Fruit fly (Drosophila melanogaster) whole organism, embryonic: ENCODE measurements around the gene CG8312.

ENCODE experiments used
- Antp ChIP-seq: fragments of 200-800 bp; sonication (Bioruptor generic); optimal IDR thresholded peaks from 3 replicates; lab custom pipeline; 2016; ENCODE audit warnings: missing biosample characterization, missing genetic modification characterization
- Asciz ChIP-seq: fragments of 200-800 bp; sonication (Bioruptor generic); optimal IDR thresholded peaks from 2 replicates; lab custom pipeline; 2017; ENCODE audit warnings: missing biosample characterization, mild to moderate bottlenecking, missing genetic modification characterization, missing genetic modification reagents
- C15 ChIP-seq: fragments of 200-800 bp; sonication (Bioruptor generic); IDR thresholded peaks from 3 replicates; pipeline ENCODE4 v1.3.6; 2022; ENCODE audit warnings: missing biosample characterization, missing genetic modification characterization
- CG10366 ChIP-seq: fragments of 200-800 bp; sonication (Bioruptor generic); IDR thresholded peaks from 2 replicates; pipeline ENCODE4 v1.3.6; 2022; ENCODE audit warnings: missing biosample characterization, missing genetic modification characterization
- CG11723 ChIP-seq: fragments of 200-800 bp; sonication (Bioruptor generic); optimal IDR thresholded peaks from 2 replicates; lab custom pipeline; 2017; ENCODE audit warnings: missing biosample characterization, mild to moderate bottlenecking, missing genetic modification characterization
- CG15073 ChIP-seq: fragments of 200-800 bp; sonication (Bioruptor generic); optimal IDR thresholded peaks from 2 replicates; lab custom pipeline; 2016; ENCODE audit warnings: missing biosample characterization, missing genetic modification characterization
- CG17568 ChIP-seq: fragments of 200-800 bp; sonication (Bioruptor generic); optimal IDR thresholded peaks from 2 replicates; lab custom pipeline; 2018; ENCODE audit warnings: missing biosample characterization, mild to moderate bottlenecking, missing genetic modification characterization, moderate library complexity
- CG34376 ChIP-seq: fragments of 200-800 bp; sonication (Bioruptor generic); optimal IDR thresholded peaks from 2 replicates; lab custom pipeline; 2018; ENCODE audit warnings: missing biosample characterization, mild to moderate bottlenecking, missing genetic modification characterization
- CG3995 ChIP-seq: fragments of 200-800 bp; sonication (Bioruptor generic); optimal IDR thresholded peaks from 3 replicates; lab custom pipeline; 2016; ENCODE audit warnings: missing biosample characterization, missing genetic modification characterization
- CG4424 ChIP-seq: fragments of 200-800 bp; sonication (Bioruptor generic); optimal IDR thresholded peaks from 3 replicates; lab custom pipeline; 2016; ENCODE audit warnings: missing biosample characterization, missing genetic modification characterization
- CG4820 ChIP-seq: fragments of 200-800 bp; sonication (Bioruptor generic); optimal IDR thresholded peaks from 3 replicates; lab custom pipeline; 2016; ENCODE audit warnings: missing biosample characterization, missing genetic modification characterization
- CG6765 ChIP-seq: fragments of 200-800 bp; sonication (Bioruptor generic); optimal IDR thresholded peaks from 3 replicates; lab custom pipeline; 2017; ENCODE audit warnings: missing biosample characterization, mild to moderate bottlenecking, missing genetic modification characterization
- CG8478 ChIP-seq: fragments of >200 bp; optimal IDR thresholded peaks from 2 replicates; lab custom pipeline; 2018
- CG9609 ChIP-seq: fragments of 200-800 bp; sonication (Bioruptor generic); optimal IDR thresholded peaks from 3 replicates; lab custom pipeline; 2016; ENCODE audit warnings: missing biosample characterization, missing genetic modification characterization
- Drgx ChIP-seq: fragments of 200-800 bp; sonication (Bioruptor generic); IDR thresholded peaks from 2 replicates; pipeline ENCODE4 v1.3.6; 2022; ENCODE audit warnings: missing biosample characterization, missing genetic modification characterization
- Fer2 ChIP-seq: fragments of 200-800 bp; sonication (Bioruptor generic); optimal IDR thresholded peaks from 2 replicates; lab custom pipeline; 2018; ENCODE audit warnings: missing biosample characterization, mild to moderate bottlenecking, missing genetic modification characterization, moderate library complexity
- Hr3 ChIP-seq: fragments of 200-800 bp; sonication (Bioruptor generic); optimal IDR thresholded peaks from 3 replicates; lab custom pipeline; 2016; ENCODE audit warnings: missing biosample characterization, missing genetic modification characterization
- MESR4 ChIP-seq: fragments of 200-800 bp; sonication (Bioruptor generic); optimal IDR thresholded peaks from 2 replicates; lab custom pipeline; 2018; ENCODE audit warnings: missing biosample characterization, mild to moderate bottlenecking, missing genetic modification characterization, moderate library complexity
- Med ChIP-seq: fragments of 200-800 bp; sonication (Bioruptor generic); peaks from one replicate; lab custom pipeline; 2016; ENCODE audit warnings: missing biosample characterization, missing genetic modification characterization, mild to moderate bottlenecking, inconsistent platforms, moderate library complexity
- Mes4 ChIP-seq: fragments of 200-800 bp; sonication (Bioruptor generic); optimal IDR thresholded peaks from 2 replicates; lab custom pipeline; 2016; ENCODE audit warnings: missing biosample characterization, missing genetic modification characterization
- NC2α ChIP-seq: fragments of 200-800 bp; sonication (Bioruptor generic); optimal IDR thresholded peaks from 2 replicates; lab custom pipeline; 2016; ENCODE audit warnings: missing biosample characterization, missing genetic modification characterization
- Opbp ChIP-seq: fragments of 200-800 bp; sonication (Bioruptor generic); IDR thresholded peaks from 3 replicates; pipeline ENCODE4 v1.3.6; 2022; ENCODE audit warnings: missing biosample characterization, missing genetic modification characterization; ENCODE audit not compliant: partially characterized antibody
- Optix ChIP-seq: fragments of 200-800 bp; sonication (Bioruptor generic); IDR thresholded peaks from 3 replicates; pipeline ENCODE4 v1.3.6; 2022; ENCODE audit warnings: missing biosample characterization, missing genetic modification characterization
- Pdp1 ChIP-seq, 2 experiments: fragments of 200-800 bp; sonication (Bioruptor generic); optimal IDR thresholded peaks; 3 replicates each; lab custom pipeline; 2016; ENCODE audit warnings: missing biosample characterization in 2 of 2, missing genetic modification characterization in 2 of 2, mild to moderate bottlenecking in 1 of 2, moderate library complexity in 1 of 2
- Sin3A ChIP-seq: fragments of >200 bp; optimal IDR thresholded peaks from 2 replicates; lab custom pipeline; 2018
- Ssrp ChIP-seq: fragments of 200-800 bp; sonication (Bioruptor generic); optimal IDR thresholded peaks from 2 replicates; lab custom pipeline; 2018; ENCODE audit warnings: missing biosample characterization, mild to moderate bottlenecking, missing genetic modification characterization, moderate library complexity
- abd-A ChIP-seq: fragments of 200-800 bp; sonication (Bioruptor generic); optimal IDR thresholded peaks from 3 replicates; lab custom pipeline; 2019; ENCODE audit warnings: missing biosample characterization, mild to moderate bottlenecking, missing genetic modification characterization, moderate library complexity
- aop ChIP-seq: fragments of 200-800 bp; sonication (Bioruptor generic); IDR thresholded peaks from 2 replicates; pipeline ENCODE4 v1.3.6; 2022; ENCODE audit warnings: missing biosample characterization, missing genetic modification characterization
- az2 ChIP-seq: fragments of 200-800 bp; sonication (Bioruptor generic); optimal IDR thresholded peaks from 3 replicates; lab custom pipeline; 2016; ENCODE audit warnings: missing biosample characterization, missing genetic modification characterization
- da ChIP-seq: fragments of 200-800 bp; sonication (Bioruptor generic); optimal IDR thresholded peaks from 2 replicates; lab custom pipeline; 2016; ENCODE audit warnings: missing biosample characterization, missing genetic modification characterization
- gce ChIP-seq: fragments of 200-800 bp; sonication (Bioruptor generic); IDR thresholded peaks from 3 replicates; pipeline ENCODE4 v1.3.6; 2022; ENCODE audit warnings: missing biosample characterization, missing genetic modification characterization
- gcm ChIP-seq: fragments of 200-800 bp; sonication (Bioruptor generic); optimal IDR thresholded peaks from 2 replicates; lab custom pipeline; 2019; ENCODE audit warnings: missing biosample characterization, mild to moderate bottlenecking, missing genetic modification characterization, moderate library complexity
- grau ChIP-seq: fragments of 200-800 bp; optimal IDR thresholded peaks from 3 replicates; lab custom pipeline; 2019; ENCODE audit warnings: missing biosample characterization, mild to moderate bottlenecking, missing genetic modification characterization, moderate library complexity
- gro ChIP-seq: fragments of 200-800 bp; sonication (Bioruptor generic); optimal IDR thresholded peaks from 2 replicates; lab custom pipeline; 2016; ENCODE audit warnings: missing biosample characterization, missing genetic modification characterization
- ham ChIP-seq: fragments of 200-800 bp; sonication (Bioruptor generic); IDR thresholded peaks from 2 replicates; pipeline ENCODE4 v1.3.6; 2022; ENCODE audit warnings: missing biosample characterization, missing genetic modification characterization
- hkb ChIP-seq, 2 experiments: fragments of 200-800 bp in 1 of 2; fragments of >200 bp in 1 of 2; sonication (Bioruptor generic) in 1 of 2; IDR thresholded peaks in 1 of 2; optimal IDR thresholded peaks in 1 of 2; 2 replicates each; pipeline versions ENCODE4 v1.3.6 to Lab custom; 2017 to 2022; ENCODE audit warnings: missing biosample characterization in 1 of 2, missing genetic modification characterization in 1 of 2
- ken ChIP-seq: fragments of 200-800 bp; sonication (Bioruptor generic); IDR thresholded peaks from 3 replicates; pipeline ENCODE4 v1.3.6; 2022; ENCODE audit warnings: missing biosample characterization, missing genetic modification characterization
- lola ChIP-seq, 3 experiments: fragments of >200 bp in 2 of 3; fragments of 200-800 bp in 1 of 3; sonication (Bioruptor generic) in 1 of 3; optimal IDR thresholded peaks; 2 replicates each; lab custom pipeline; 2017 to 2019; ENCODE audit warnings: missing biosample characterization in 3 of 3, missing genetic modification characterization in 3 of 3, mild to moderate bottlenecking in 1 of 3, moderate library complexity in 1 of 3
- lov ChIP-seq, 2 experiments: fragments of 200-800 bp in 1 of 2; fragments of >200 bp in 1 of 2; sonication (Bioruptor generic) in 1 of 2; IDR thresholded peaks in 1 of 2; optimal IDR thresholded peaks in 1 of 2; 2 replicates in 1 of 2; 3 replicates in 1 of 2; pipeline versions ENCODE4 v1.3.6 to Lab custom; 2017 to 2022; ENCODE audit warnings: missing biosample characterization in 1 of 2, missing genetic modification characterization in 1 of 2
- nmo ChIP-seq: fragments of 200-800 bp; sonication (Bioruptor generic); optimal IDR thresholded peaks from 2 replicates; lab custom pipeline; 2018; ENCODE audit warnings: missing biosample characterization, mild to moderate bottlenecking, missing genetic modification characterization, moderate library complexity
- onecut ChIP-seq: fragments of 200-800 bp; sonication (Bioruptor generic); IDR thresholded peaks from 2 replicates; pipeline ENCODE4 v1.3.6; 2022; ENCODE audit warnings: missing biosample characterization, missing genetic modification characterization
- pfk ChIP-seq: fragments of 200-800 bp; sonication (Bioruptor generic); optimal IDR thresholded peaks from 2 replicates; lab custom pipeline; 2018; ENCODE audit warnings: missing biosample characterization, mild to moderate bottlenecking, missing genetic modification characterization, moderate library complexity
- pros ChIP-seq: fragments of 200-800 bp; sonication (Bioruptor generic); optimal IDR thresholded peaks from 3 replicates; lab custom pipeline; 2019; ENCODE audit warnings: missing biosample characterization, mild to moderate bottlenecking, missing genetic modification characterization, moderate library complexity
- sc ChIP-seq, 3 experiments: fragments of >200 bp in 2 of 3; fragments of 200-800 bp in 1 of 3; sonication (Bioruptor generic) in 1 of 3; optimal IDR thresholded peaks; 2 replicates in 2 of 3; 3 replicates in 1 of 3; lab custom pipeline; 2017; ENCODE audit warnings: mild to moderate bottlenecking in 1 of 3, missing biosample characterization in 1 of 3, missing genetic modification characterization in 1 of 3, missing genetic modification reagents in 1 of 3
- so ChIP-seq: fragments of 200-800 bp; sonication (Bioruptor generic); IDR thresholded peaks from 3 replicates; pipeline ENCODE4 v1.3.6; 2022; ENCODE audit warnings: missing biosample characterization, missing genetic modification characterization
- sqz ChIP-seq: fragments of 200-800 bp; sonication (Bioruptor generic); optimal IDR thresholded peaks from 3 replicates; lab custom pipeline; 2018; ENCODE audit warnings: missing biosample characterization, mild to moderate bottlenecking, missing genetic modification characterization
- tap ChIP-seq: fragments of 200-800 bp; optimal IDR thresholded peaks from 3 replicates; lab custom pipeline; 2019; ENCODE audit warnings: missing biosample characterization, mild to moderate bottlenecking, missing genetic modification characterization, moderate library complexity
- unpg ChIP-seq: fragments of 200-800 bp; sonication (Bioruptor generic); optimal IDR thresholded peaks from 3 replicates; lab custom pipeline; 2018; ENCODE audit warnings: missing biosample characterization, mild to moderate bottlenecking, missing genetic modification characterization, moderate library complexity
- vvl ChIP-seq: fragments of 200-800 bp; sonication (Bioruptor generic); IDR thresholded peaks from 2 replicates; pipeline ENCODE4 v1.3.6; 2022; ENCODE audit warnings: missing biosample characterization, missing genetic modification characterization

Gene CG8312

DNA sequence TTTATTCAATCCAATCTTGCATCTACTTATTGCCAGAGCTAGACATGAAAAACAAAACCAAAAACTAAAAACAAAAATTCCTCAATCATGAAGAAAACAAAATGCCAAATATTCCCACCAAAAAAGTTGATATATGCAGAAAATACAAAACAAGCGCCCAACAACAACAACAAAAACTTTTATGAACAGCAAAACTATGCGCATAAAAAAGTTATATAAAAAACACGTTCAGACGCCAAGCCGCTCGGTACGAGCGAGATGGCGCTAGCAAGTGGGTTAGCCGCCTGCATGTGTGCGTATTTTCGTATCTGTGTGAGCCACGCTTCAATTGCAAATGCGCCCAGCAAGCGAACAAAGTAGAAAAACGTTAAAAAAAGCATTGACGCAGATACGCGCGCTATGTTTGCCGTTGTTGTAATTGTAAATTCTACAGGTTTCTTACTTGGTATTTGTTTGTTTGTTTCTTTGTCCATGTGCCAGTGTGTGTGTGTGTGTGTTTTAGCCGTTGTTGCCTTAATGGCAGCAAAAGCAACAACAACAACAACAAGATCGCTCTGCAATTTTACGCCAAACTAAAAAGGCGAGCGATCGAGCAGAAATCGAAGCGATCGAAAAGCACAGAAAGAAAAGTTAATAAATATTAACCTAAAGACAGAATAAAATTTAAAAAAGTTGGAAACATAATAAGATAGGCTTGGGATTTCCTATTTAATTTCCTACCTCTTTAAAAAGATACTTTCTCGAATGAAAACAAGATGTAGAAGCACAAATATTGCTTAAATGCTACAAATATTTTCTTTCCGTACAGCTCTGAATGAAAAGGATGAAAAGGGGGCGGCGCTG lies 2.5 kb downstream of the CG8312 start (continued):
- no peak for TF ChIP-seq CG4820 (GFP tag; lab: Kevin White, UChicago)
- no peak for TF ChIP-seq Optix (GFP tag; lab: Robert Waterston, UW)
- peak; percentile 40; the same call in 1 of the 3 replicates for TF ChIP-seq so (GFP tag; lab: Robert Waterston, UW)
- no peak for TF ChIP-seq aop
- TF ChIP-seq sqz (GFP tag; lab: Kevin White, UChicago) = peak; percentile 84
- no peak for TF ChIP-seq unpg (GFP tag; lab: Kevin White, UChicago)
- TF ChIP-seq Mes4 (GFP tag; lab: Kevin White, UChicago) = no peak
- TF ChIP-seq CG11723 = no peak
- no peak for TF ChIP-seq lola (GFP tag; optimal IDR thresholded peaks at IDR 0.05; lab: Kevin White, UChicago)
- TF ChIP-seq CG9609 = no peak
- no peak for TF ChIP-seq Antp (GFP tag; lab: Kevin White, UChicago)
- no peak for TF ChIP-seq grau (tag; lab: Kevin White, UChicago)
- no peak for TF ChIP-seq CG10366 (GFP tag; lab: Robert Waterston, UW)
- no peak for TF ChIP-seq onecut (GFP tag; lab: Robert Waterston, UW)
- no peak for TF ChIP-seq CG34376
- no peak for TF ChIP-seq tap (tag; lab: Kevin White, UChicago)
- no peak for TF ChIP-seq CG15073 (GFP tag; lab: Kevin White, UChicago)
- no peak for TF ChIP-seq da (GFP tag; lab: Kevin White, UChicago)
- no peak for TF ChIP-seq CG3995 (GFP tag; lab: Kevin White, UChicago)
- TF ChIP-seq CG4424 (GFP tag; lab: Kevin White, UChicago) = no peak
- TF ChIP-seq Drgx (GFP tag; lab: Robert Waterston, UW) = peak; percentile 74
- peak; percentile 76 for TF ChIP-seq abd-A (tag; lab: Kevin White, UChicago)
- no peak for TF ChIP-seq Sin3A (lab: Kevin White, UChicago)
- no peak for TF ChIP-seq gce (GFP tag; lab: Robert Waterston, UW)
- no peak for TF ChIP-seq CG17568
- peak; percentile 89 for TF ChIP-seq vvl (GFP tag; lab: Robert Waterston, UW)
- TF ChIP-seq Hr3 (GFP tag; lab: Kevin White, UChicago) = no peak
- TF ChIP-seq lov (optimal IDR thresholded peaks at IDR 0.05; lab: Kevin White, UChicago) = no peak
- TF ChIP-seq lov (GFP tag; IDR thresholded peaks at IDR 0.05; lab: Robert Waterston, UW) = no peak
- no peak for TF ChIP-seq sc (optimal IDR thresholded peaks at IDR 0.05; lab: Kevin White, UChicago)
- no peak for TF ChIP-seq sc (GFP tag; optimal IDR thresholded peaks at IDR 0.05; lab: Kevin White, UChicago)
- TF ChIP-seq ken (GFP tag; lab: Robert Waterston, UW) = no peak
- no peak for TF ChIP-seq C15 (GFP tag; lab: Robert Waterston, UW)
- TF ChIP-seq CG8478 (lab: Kevin White, UChicago) = no peak
- peak in 1 of 2 experiments; percentile 62 for TF ChIP-seq Pdp1 (GFP tag; optimal IDR thresholded peaks at IDR 0.05; lab: Kevin White, UChicago)
- no peak for TF ChIP-seq pfk
- TF ChIP-seq Med (GFP tag; lab: Kevin White, UChicago) = peak; percentile 31
- no peak for TF ChIP-seq nmo (GFP tag; lab: Kevin White, UChicago)
- TF ChIP-seq MESR4 (GFP tag; lab: Kevin White, UChicago) = no peak
- TF ChIP-seq az2 = no peak
- no peak for TF ChIP-seq Ssrp (tag; lab: Kevin White, UChicago)
- TF ChIP-seq Opbp (GFP tag; lab: Robert Waterston, UW) = no peak
- peak; percentile 22 for TF ChIP-seq pros
- peak; percentile 6 for TF ChIP-seq Asciz (GFP tag; lab: Kevin White, UChicago)
- TF ChIP-seq NC2α (GFP tag; lab: Kevin White, UChicago) = no peak
- TF ChIP-seq Fer2 (tag; lab: Kevin White, UChicago) = no peak
- TF ChIP-seq hkb (optimal IDR thresholded peaks at IDR 0.05; lab: Kevin White, UChicago) = no peak
- no peak for TF ChIP-seq hkb (GFP tag; IDR thresholded peaks at IDR 0.05; lab: Robert Waterston, UW)
- TF ChIP-seq CG6765 (GFP tag; lab: Kevin White, UChicago) = no peak
- no peak for TF ChIP-seq ham (GFP tag; lab: Robert Waterston, UW)
- TF ChIP-seq gcm (GFP tag; lab: Kevin White, UChicago) = no peak
- TF ChIP-seq gro (GFP tag; lab: Kevin White, UChicago) = no peak
